Worm (Caenorhabditis elegans): ENCODE data around the gene algn-6.

DNA sequence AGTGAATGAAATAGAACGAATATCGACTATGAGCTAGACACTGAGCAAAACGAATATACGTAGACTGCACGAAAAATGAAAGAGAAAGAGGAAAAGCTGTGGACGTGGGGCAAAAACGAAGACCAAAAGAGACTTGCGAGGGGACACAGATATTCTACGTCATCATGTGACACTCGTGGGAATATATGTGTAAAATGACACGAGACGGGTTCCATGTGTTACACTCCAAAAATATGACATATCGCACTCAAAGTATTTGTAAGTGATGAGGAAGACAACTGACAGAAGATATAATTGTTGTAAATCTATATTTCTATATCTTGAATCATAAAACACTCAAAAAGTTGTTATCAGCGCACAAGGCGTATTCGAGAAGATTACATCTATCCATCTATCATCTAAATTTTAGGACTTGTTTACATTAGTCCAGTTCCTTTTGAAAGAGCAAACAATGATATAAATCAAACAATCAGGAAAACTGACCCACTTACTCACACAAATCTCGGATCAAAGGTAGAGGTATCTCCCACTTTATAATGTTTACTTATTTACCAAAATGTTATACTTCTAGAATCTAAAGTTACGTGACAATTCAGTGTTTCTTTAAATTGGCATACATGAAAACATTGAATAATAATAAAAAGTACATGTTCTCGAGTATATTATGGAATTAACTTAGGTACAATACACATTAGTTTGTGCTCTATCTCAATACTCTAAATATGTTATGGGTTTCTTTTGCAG lies 32.4 kb downstream of the algn-6 start:
- TF ChIP-seq ceh-79 (tag; optimal IDR thresholded peaks at IDR 0.05) (no peak), dpl-1 (GFP tag; optimal IDR thresholded peaks at IDR 0.05) (no peak), ekl-4 (GFP tag; IDR thresholded peaks at IDR 0.05) (no peak), aptf-2 (GFP tag; conservative IDR thresholded peaks at IDR 0.05) (no peak), F39B2.1 (GFP tag; IDR thresholded peaks at IDR 0.05) (no peak), ztf-26 (tag; optimal IDR thresholded peaks at IDR 0.05) (no peak), tlf-1 (GFP tag; optimal IDR thresholded peaks at IDR 0.05) (no peak), efl-1 (GFP tag; optimal IDR thresholded peaks at IDR 0.05) (no peak), egl-44 (GFP tag; IDR thresholded peaks at IDR 0.05) (no peak), K11D2.4 (GFP tag; IDR thresholded peaks at IDR 0.05) (no peak), snpc-4 (GFP tag; optimal IDR thresholded peaks at IDR 0.05) (no peak), snpc-4 (tag; optimal IDR thresholded peaks at IDR 0.05) (no peak), K12H6.12 (tag; optimal IDR thresholded peaks at IDR 0.05) (peak; percentile 15)

Measured in whole organism, young adult.